Worm (Caenorhabditis elegans) whole organism, young adult: ENCODE results near the gene str-64.
A peak's percentile ranks its signal among the peaks of the same experiment; 100 is the strongest.

Experiments
- B0019.2 ChIP-seq: fragments of 200-800 bp; sonication (Bioruptor generic); conservative IDR thresholded peaks from 2 replicates; pipeline ENCODE4 v1.3.6; 2022; ENCODE audit warnings: missing genetic modification reagents, missing genetic modification characterization, missing compliant biosample characterization
- F10E7.11 ChIP-seq: sonication (generic microtip); optimal IDR thresholded peaks from 2 replicates; lab custom pipeline; 2017; ENCODE audit warnings: mild to moderate bottlenecking, missing genetic modification characterization, moderate library complexity, missing compliant biosample characterization
- F55B11.4 ChIP-seq: sonication (generic microtip); optimal IDR thresholded peaks from 2 replicates; lab custom pipeline; 2016; ENCODE audit warnings: missing compliant biosample characterization, missing genetic modification characterization, borderline replicate concordance; ENCODE audit not compliant: insufficient read depth
- ZK185.1 ChIP-seq: sonication (generic microtip); optimal IDR thresholded peaks from 2 replicates; lab custom pipeline; 2016; ENCODE audit warnings: mild to moderate bottlenecking, missing genetic modification characterization, missing compliant biosample characterization; ENCODE audit not compliant: poor library complexity, severe bottlenecking
- ama-1 ChIP-seq, 3 experiments: fragments of 150-350 bp in 1 of 3; sonication (generic microtip) in 2 of 3; optimal IDR thresholded peaks; 2 replicates each; lab custom pipeline; 2014 to 2018; ENCODE audit warnings: missing biosample characterization in 2 of 3, missing genetic modification characterization in 2 of 3, missing genetic modification reagents in 2 of 3
- aptf-3 ChIP-seq: fragments of 200-800 bp; sonication (Bioruptor generic); IDR thresholded peaks from 2 replicates; pipeline ENCODE4 v1.3.6; 2022; ENCODE audit warnings: missing genetic modification characterization, missing compliant biosample characterization
- athp-1 ChIP-seq: sonication (generic microtip); optimal IDR thresholded peaks from 2 replicates; lab custom pipeline; 2017; ENCODE audit warnings: mild to moderate bottlenecking, missing genetic modification characterization, missing compliant biosample characterization
- attf-6 ChIP-seq: fragments of 200-800 bp; sonication (Bioruptor generic); IDR thresholded peaks from 2 replicates; pipeline ENCODE4 v1.3.6; 2022; ENCODE audit warnings: missing genetic modification reagents, missing genetic modification characterization, missing compliant biosample characterization
- bed-1 ChIP-seq: fragments of 200-800 bp; sonication (Bioruptor generic); IDR thresholded peaks from 2 replicates; pipeline ENCODE4 v1.3.6; 2022; ENCODE audit warnings: missing genetic modification reagents, missing genetic modification characterization, missing compliant biosample characterization
- ceh-100 ChIP-seq: fragments of 200-800 bp; sonication (Bioruptor generic); IDR thresholded peaks from 2 replicates; pipeline ENCODE4 v1.3.6; 2022; ENCODE audit warnings: missing genetic modification reagents, missing genetic modification characterization, missing compliant biosample characterization
- ceh-91 ChIP-seq: fragments of 200-800 bp; sonication (Bioruptor generic); IDR thresholded peaks from 2 replicates; pipeline ENCODE4 v1.3.6; 2022; ENCODE audit warnings: missing genetic modification reagents, missing genetic modification characterization, missing compliant biosample characterization
- dpff-1 ChIP-seq: sonication (generic microtip); optimal IDR thresholded peaks from 2 replicates; lab custom pipeline; 2017; ENCODE audit warnings: mild to moderate bottlenecking, missing genetic modification characterization, missing compliant biosample characterization
- egl-18 ChIP-seq: fragments of 200-800 bp; sonication (Bioruptor generic); IDR thresholded peaks from 2 replicates; pipeline ENCODE4 v1.3.6; 2022; ENCODE audit warnings: missing genetic modification reagents, missing genetic modification characterization, missing compliant biosample characterization
- egl-44 ChIP-seq: fragments of 200-800 bp; sonication (Bioruptor generic); IDR thresholded peaks from 2 replicates; pipeline ENCODE4 v1.3.6; 2022; ENCODE audit warnings: missing genetic modification reagents, missing genetic modification characterization, missing compliant biosample characterization
- ekl-4 ChIP-seq: fragments of 200-800 bp; sonication (Bioruptor generic); IDR thresholded peaks from 2 replicates; pipeline ENCODE4 v1.3.6; 2022; ENCODE audit warnings: missing genetic modification reagents, missing genetic modification characterization, missing compliant biosample characterization
- fkh-3 ChIP-seq: sonication (generic microtip); optimal IDR thresholded peaks from 2 replicates; lab custom pipeline; 2016; ENCODE audit warnings: mild to moderate bottlenecking, missing genetic modification characterization, missing compliant biosample characterization
- hlh-12 ChIP-seq: sonication (generic microtip); optimal IDR thresholded peaks from 2 replicates; lab custom pipeline; 2016; ENCODE audit warnings: missing genetic modification characterization, missing compliant biosample characterization
- let-526 ChIP-seq: fragments of 200-800 bp; sonication (Bioruptor generic); IDR thresholded peaks from 2 replicates; pipeline ENCODE4 v1.3.6; 2022; ENCODE audit warnings: missing genetic modification reagents, missing genetic modification characterization, missing compliant biosample characterization
- lin-26 ChIP-seq: fragments of 200-800 bp; sonication (Bioruptor generic); IDR thresholded peaks from 2 replicates; pipeline ENCODE4 v1.3.6; 2022; ENCODE audit warnings: missing genetic modification reagents, missing genetic modification characterization, missing compliant biosample characterization
- lsl-1 ChIP-seq: fragments of 200-800 bp; sonication (Bioruptor generic); optimal IDR thresholded peaks from 2 replicates; lab custom pipeline; 2018; ENCODE audit warnings: mild to moderate bottlenecking, missing genetic modification characterization, moderate library complexity, missing compliant biosample characterization
- madf-8 ChIP-seq: fragments of 200-800 bp; sonication (Bioruptor generic); conservative IDR thresholded peaks from 2 replicates; pipeline ENCODE4 v1.3.6; 2022; ENCODE audit warnings: missing genetic modification reagents, missing genetic modification characterization, missing compliant biosample characterization
- mes-4 ChIP-seq: sonication (generic microtip); optimal IDR thresholded peaks from 2 replicates; lab custom pipeline; 2016; ENCODE audit warnings: missing genotype, missing genetic modification characterization, missing compliant biosample characterization
- mxl-1 ChIP-seq: sonication (generic microtip); optimal IDR thresholded peaks from 2 replicates; lab custom pipeline; 2016; ENCODE audit warnings: missing genetic modification characterization, missing compliant biosample characterization
- nfya-2 ChIP-seq: fragments of 200-800 bp; sonication (Bioruptor generic); IDR thresholded peaks from 2 replicates; pipeline ENCODE4 v1.3.6; 2022; ENCODE audit warnings: missing genetic modification reagents, missing genetic modification characterization, missing compliant biosample characterization
- nhr-80 ChIP-seq: sonication (generic microtip); optimal IDR thresholded peaks from 2 replicates; lab custom pipeline; 2016; ENCODE audit warnings: missing genetic modification characterization, missing compliant biosample characterization
- nhr-90 ChIP-seq: sonication (generic microtip); optimal IDR thresholded peaks from 2 replicates; lab custom pipeline; 2016; ENCODE audit warnings: missing genotype, mild to moderate bottlenecking, missing genetic modification characterization, missing compliant biosample characterization
- pha-4 ChIP-seq: fragments of 150-350 bp; sonication (generic microtip); optimal IDR thresholded peaks from 2 replicates; lab custom pipeline; 2014; ENCODE audit warnings: missing biosample characterization, missing genetic modification reagents, missing genetic modification characterization
- snpc-1.1 ChIP-seq: sonication (generic microtip); optimal IDR thresholded peaks from 2 replicates; lab custom pipeline; 2017; ENCODE audit warnings: missing genetic modification characterization, mild to moderate bottlenecking, missing compliant biosample characterization, antibody characterized with exemption, moderate library complexity, missing genotype, missing genetic modification reagents; ENCODE audit not compliant: insufficient read depth
- somi-1 ChIP-seq: fragments of 200-800 bp; sonication (Bioruptor generic); optimal IDR thresholded peaks from 2 replicates; lab custom pipeline; 2018; ENCODE audit warnings: mild to moderate bottlenecking, missing genetic modification characterization, missing compliant biosample characterization
- tlf-1 ChIP-seq: fragments of 200-800 bp; sonication (Bioruptor generic); optimal IDR thresholded peaks from 2 replicates; lab custom pipeline; 2018; ENCODE audit warnings: mild to moderate bottlenecking, missing genetic modification characterization, missing compliant biosample characterization
- zim-3 ChIP-seq: sonication (generic microtip); optimal IDR thresholded peaks from 2 replicates; lab custom pipeline; 2017; ENCODE audit warnings: mild to moderate bottlenecking, missing genetic modification characterization, moderate library complexity, missing compliant biosample characterization
- ztf-25 ChIP-seq: fragments of 200-800 bp; sonication (Bioruptor generic); IDR thresholded peaks from 2 replicates; pipeline ENCODE4 v1.3.6; 2022; ENCODE audit warnings: missing genetic modification reagents, missing genetic modification characterization, missing compliant biosample characterization
- ztf-6 ChIP-seq: fragments of 200-800 bp; sonication (Bioruptor generic); IDR thresholded peaks from 2 replicates; pipeline ENCODE4 v1.3.6; 2022; ENCODE audit warnings: missing genetic modification reagents, missing genetic modification characterization, missing compliant biosample characterization

Gene str-64

ce11 chrV:3288134-3288533 is 5.1 kb downstream of the str-64 start:
- TF ChIP-seq egl-18 (GFP tag; lab: Robert Waterston, UW) (peak; percentile 52; the same call in 1 of the 2 replicates), bed-1 (GFP tag; lab: Robert Waterston, UW) (peak; percentile 76; the same call in 1 of the 2 replicates), ztf-25 (GFP tag; lab: Robert Waterston, UW) (no peak)

ce11 chrV:3289267-3289666 is 6.2 kb downstream of the str-64 start, which contains the start of gene F35F10.6:
Gene F35F10.6 (minus strand): TSS chrV:3289367.
- TF ChIP-seq F55B11.4 (tag; lab: Kevin White, UChicago): no peak
- no peak for TF ChIP-seq lsl-1 (GFP tag; lab: Kevin White, UChicago)
- TF ChIP-seq lin-26 (GFP tag; lab: Robert Waterston, UW): no peak
- TF ChIP-seq tlf-1 (GFP tag; lab: Kevin White, UChicago): no peak
- no peak for TF ChIP-seq madf-8 (GFP tag; lab: Robert Waterston, UW)
- no peak for TF ChIP-seq nhr-80
- no peak for TF ChIP-seq nhr-90
- no peak for TF ChIP-seq dpff-1
- TF ChIP-seq ama-1 (optimal IDR thresholded peaks at IDR 0.05; lab: Kevin White, UChicago): no peak
- no peak for TF ChIP-seq ama-1 (GFP tag; optimal IDR thresholded peaks at IDR 0.05; lab: Kevin White, UChicago)
- TF ChIP-seq attf-6 (GFP tag; lab: Robert Waterston, UW): no peak
- TF ChIP-seq aptf-3 (GFP tag; lab: Robert Waterston, UW): no peak
- TF ChIP-seq somi-1 (GFP tag; lab: Kevin White, UChicago): no peak
- no peak for TF ChIP-seq egl-44 (GFP tag; lab: Robert Waterston, UW)

ce11 chrV:3295368-3295767 is 12.3 kb downstream of the str-64 start:
- TF ChIP-seq hlh-12 (tag; lab: Kevin White, UChicago) (no peak), athp-1 (tag; lab: Kevin White, UChicago) (no peak), ZK185.1 (no peak), ekl-4 (GFP tag; lab: Robert Waterston, UW) (no peak), ceh-100 (GFP tag; lab: Robert Waterston, UW) (no peak), snpc-1.1 (tag; lab: Kevin White, UChicago) (no peak), bed-1 (GFP tag; lab: Robert Waterston, UW) (no peak), zim-3 (tag; lab: Kevin White, UChicago) (no peak), ceh-91 (GFP tag; lab: Robert Waterston, UW) (no peak)
- TF ChIP-seq, all 124 proteins: peak for 0

ce11 chrV:3297764-3298163 is 14.7 kb downstream of the str-64 start, which contains the start of gene srx-122:
Gene srx-122 (minus strand): TSS chrV:3297864.
- TF ChIP-seq pha-4: no peak
- no peak for TF ChIP-seq ama-1 (optimal IDR thresholded peaks at IDR 0.05; lab: Kevin White, UChicago)
- TF ChIP-seq ama-1 (GFP tag; optimal IDR thresholded peaks at IDR 0.05; lab: Kevin White, UChicago): no peak
- no peak for TF ChIP-seq nfya-2 (GFP tag; lab: Robert Waterston, UW)
- TF ChIP-seq B0019.2: no peak
- no peak for TF ChIP-seq fkh-3 (tag; lab: Kevin White, UChicago)
- TF ChIP-seq mxl-1 (tag; lab: Kevin White, UChicago): no peak

- TF ChIP-seq nfya-2 (GFP tag; lab: Robert Waterston, UW): no peak
- 0 out of 2 replicates have a peak, but pooled peaks have one; percentile 22 for TF ChIP-seq let-526 (GFP tag; lab: Robert Waterston, UW)
- no peak for TF ChIP-seq F10E7.11 (tag; lab: Kevin White, UChicago)
- no peak for TF ChIP-seq ZK185.1
- no peak for TF ChIP-seq fkh-3 (tag; lab: Kevin White, UChicago)
- TF ChIP-seq ztf-6 (GFP tag; lab: Robert Waterston, UW): no peak
- no peak for TF ChIP-seq ekl-4 (GFP tag; lab: Robert Waterston, UW)
- no peak for TF ChIP-seq mes-4 (tag; lab: Kevin White, UChicago)
- TF ChIP-seq B0019.2: no peak
- TF ChIP-seq ztf-25 (GFP tag; lab: Robert Waterston, UW): 0 out of 2 replicates have a peak, but pooled peaks have one; percentile 36
- TF ChIP-seq lin-26 (GFP tag; lab: Robert Waterston, UW): no peak
- TF ChIP-seq egl-18 (GFP tag; lab: Robert Waterston, UW): peak; percentile 66; the same call in 1 of the 2 replicates
- TF ChIP-seq, all 124 proteins: peak for 3
These were observed 16.4 kb downstream of the str-64 start for ce11 chrV:3299437-3299836.
